Fruit fly (Drosophila melanogaster): Measurements from ENCODE around the gene Hr39.

Hr39 gene

dm6 chr2L:21237048-21237747 lies at the start of gene Hr39:
Hr39 (plus strand) TSS chr2L:21237250.
- peak; percentile 1 for TF ChIP-seq gem (tag; optimal IDR thresholded peaks at IDR 0.05)
- peak; percentile 14 for TF ChIP-seq lilli (GFP tag; optimal IDR thresholded peaks at IDR 0.05)
- TF ChIP-seq CoRest (tag; optimal IDR thresholded peaks at IDR 0.05): peak; percentile 57
- TF ChIP-seq CG34376 (GFP tag; optimal IDR thresholded peaks at IDR 0.05): peak; percentile 66
- no peak for TF ChIP-seq Blimp-1 (GFP tag; optimal IDR thresholded peaks at IDR 0.05)
- TF ChIP-seq bigmax (GFP tag; optimal IDR thresholded peaks at IDR 0.05): peak; percentile 73
- TF ChIP-seq ftz-f1 (GFP tag; optimal IDR thresholded peaks at IDR 0.05): peak; percentile 94
- TF ChIP-seq CG16863 (GFP tag; optimal IDR thresholded peaks at IDR 0.05): no peak
- no peak for TF ChIP-seq seq (GFP tag; IDR thresholded peaks at IDR 0.05)
- TF ChIP-seq sna (GFP tag; IDR thresholded peaks at IDR 0.05; ENCODE audit: partially characterized antibody): no peak
- no peak for TF ChIP-seq ab (GFP tag; optimal IDR thresholded peaks at IDR 0.05)
- TF ChIP-seq HHEX (GFP tag; optimal IDR thresholded peaks at IDR 0.05): no peak
- no peak for TF ChIP-seq CG11093 (GFP tag; IDR thresholded peaks at IDR 0.05)
- no peak for TF ChIP-seq usp (GFP tag; optimal IDR thresholded peaks at IDR 0.05)
- TF ChIP-seq CG7839 (tag; optimal IDR thresholded peaks at IDR 0.05): peak; percentile 14
- TF ChIP-seq bsh (GFP tag; optimal IDR thresholded peaks at IDR 0.05): no peak
- TF ChIP-seq Bdp1 (GFP tag; optimal IDR thresholded peaks at IDR 0.05): peak; percentile 54
- peak; percentile 14 for TF ChIP-seq NC2α (GFP tag; optimal IDR thresholded peaks at IDR 0.05)
- peak; percentile 17 for TF ChIP-seq CG13624 (GFP tag; optimal IDR thresholded peaks at IDR 0.05)
- TF ChIP-seq gcm2 (GFP tag; optimal IDR thresholded peaks at IDR 0.05): no peak
- peak; percentile 20 for TF ChIP-seq shn (GFP tag; optimal IDR thresholded peaks at IDR 0.05)
- TF ChIP-seq grn (GFP tag; optimal IDR thresholded peaks at IDR 0.05): peak; percentile 57
- TF ChIP-seq lov (optimal IDR thresholded peaks at IDR 0.05): no peak
- TF ChIP-seq lov (GFP tag; IDR thresholded peaks at IDR 0.05): no peak
- TF ChIP-seq cad (GFP tag; optimal IDR thresholded peaks at IDR 0.05): no peak
- peak; percentile 51 for TF ChIP-seq CG4328 (GFP tag; optimal IDR thresholded peaks at IDR 0.05)
- peak; percentile 9 for TF ChIP-seq CG12299 (tag; optimal IDR thresholded peaks at IDR 0.05)
- no peak for TF ChIP-seq CG2199 (GFP tag; IDR thresholded peaks at IDR 0.05)
- TF ChIP-seq CG18764 (GFP tag; optimal IDR thresholded peaks at IDR 0.05): peak; percentile 49
- peak; percentile 95 for TF ChIP-seq CG12659 (GFP tag; optimal IDR thresholded peaks at IDR 0.05)
- TF ChIP-seq pum (GFP tag; optimal IDR thresholded peaks at IDR 0.05): peak; percentile 2
- TF ChIP-seq br (optimal IDR thresholded peaks at IDR 0.05): no peak
- peak; percentile 26 for TF ChIP-seq CG2712 (tag; optimal IDR thresholded peaks at IDR 0.05)
- TF ChIP-seq jumu (GFP tag; optimal IDR thresholded peaks at IDR 0.05): peak; percentile 56
- TF ChIP-seq Awh (GFP tag; IDR thresholded peaks at IDR 0.05): no peak
- TF ChIP-seq sug (tag; optimal IDR thresholded peaks at IDR 0.05): peak; percentile 5
- TF ChIP-seq CG30020 (tag; optimal IDR thresholded peaks at IDR 0.05): peak; percentile 99
- TF ChIP-seq Sox100B (GFP tag; optimal IDR thresholded peaks at IDR 0.05): peak; percentile 3
- TF ChIP-seq YL-1 (GFP tag; optimal IDR thresholded peaks at IDR 0.05): peak; percentile 23
- peak; percentile 78 for TF ChIP-seq Sin3A (optimal IDR thresholded peaks at IDR 0.05)
- TF ChIP-seq Fer3 (tag; optimal IDR thresholded peaks at IDR 0.05): no peak
- peak; percentile 9 for TF ChIP-seq CG5245 (GFP tag; optimal IDR thresholded peaks at IDR 0.05)
- TF ChIP-seq CG8924 (tag; optimal IDR thresholded peaks at IDR 0.05): peak; percentile 58
- peak; percentile 52 for TF ChIP-seq MTF-1 (GFP tag; optimal IDR thresholded peaks at IDR 0.05; ENCODE audit: borderline replicate concordance)
- TF ChIP-seq Spps (tag; optimal IDR thresholded peaks at IDR 0.05): peak; percentile 31
- no peak for TF ChIP-seq az2 (GFP tag; optimal IDR thresholded peaks at IDR 0.05)
- TF ChIP-seq nau (GFP tag; optimal IDR thresholded peaks at IDR 0.05): peak; percentile 8
- peak; percentile 14 for TF ChIP-seq CG13296 (GFP tag; optimal IDR thresholded peaks at IDR 0.05)
- no peak for TF ChIP-seq CG10274 (GFP tag; optimal IDR thresholded peaks at IDR 0.05)
- peak; percentile 14 for TF ChIP-seq CG2120 (GFP tag; optimal IDR thresholded peaks at IDR 0.05)
- TF ChIP-seq CG13424 (tag; optimal IDR thresholded peaks at IDR 0.05): no peak
